Worm (Caenorhabditis elegans) whole organism, L3 larva: ENCODE data around the gene Y51A2A.4.

Source experiments
- R02D3.7 ChIP-seq: fragments of 150-350 bp; optimal IDR thresholded peaks from 2 replicates; lab custom pipeline; 2014; ENCODE audit warnings: missing biosample characterization, missing genetic modification characterization
- elt-1 ChIP-seq: fragments of 150-350 bp; optimal IDR thresholded peaks from 2 replicates; lab custom pipeline; 2014; ENCODE audit warnings: missing biosample characterization, missing genetic modification characterization
- fkh-10 ChIP-seq: sonication (generic microtip); optimal IDR thresholded peaks from 2 replicates; lab custom pipeline; 2017; ENCODE audit warnings: missing biosample characterization, missing genetic modification reagents, missing genetic modification characterization
- nhr-11 ChIP-seq: fragments of 150-350 bp; optimal IDR thresholded peaks from 2 replicates; lab custom pipeline; 2014; ENCODE audit warnings: missing biosample characterization, missing genetic modification characterization
- nhr-237 ChIP-seq: fragments of 150-350 bp; optimal IDR thresholded peaks from 2 replicates; lab custom pipeline; 2014; ENCODE audit warnings: missing biosample characterization, missing genetic modification characterization

DNA sequence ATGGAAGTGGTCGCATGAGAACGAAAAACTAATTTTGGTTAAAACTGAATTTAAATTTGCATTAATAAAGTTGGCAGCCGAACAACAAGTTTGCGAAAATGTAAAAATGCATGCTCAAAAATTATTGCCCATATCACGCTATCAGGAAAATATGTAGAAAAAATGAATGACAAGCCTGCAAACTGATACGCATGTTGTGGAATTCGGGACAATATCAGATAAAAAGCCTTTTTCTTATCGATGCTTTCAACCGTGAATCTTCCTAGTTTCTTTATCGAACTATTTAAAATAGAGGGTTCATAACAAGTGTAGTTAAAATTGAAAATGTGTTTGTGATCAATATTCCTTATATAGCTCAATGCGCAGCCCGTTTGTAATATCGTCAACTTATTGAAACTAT is 44.7 kb upstream of the Y51A2A.4 start:
- TF ChIP-seq nhr-11 (no peak), R02D3.7 (tag; lab: Kevin White, UChicago) (no peak), fkh-10 (GFP tag; lab: Kevin White, UChicago) (no peak), elt-1 (no peak), nhr-237 (no peak)
